Worm (Caenorhabditis elegans) whole organism, late embryonic: ENCODE data around the gene T24A6.17.

Experiments
- C38D4.7 ChIP-seq: fragments of 200-800 bp; sonication (Bioruptor generic); optimal IDR thresholded peaks from 2 replicates; lab custom pipeline; 2018; ENCODE audit warnings: mild to moderate bottlenecking, missing genetic modification characterization, moderate library complexity, missing compliant biosample characterization
- F13H6.1 ChIP-seq: sonication (generic microtip); optimal IDR thresholded peaks from 2 replicates; lab custom pipeline; 2016; ENCODE audit warnings: missing genetic modification characterization, missing compliant biosample characterization
- K02D7.2 ChIP-seq: sonication (generic microtip); optimal IDR thresholded peaks from 2 replicates; lab custom pipeline; 2017; ENCODE audit warnings: mild to moderate bottlenecking, missing genetic modification characterization, missing compliant biosample characterization
- K09A11.1 ChIP-seq: sonication (generic microtip); optimal IDR thresholded peaks from 2 replicates; lab custom pipeline; 2017; ENCODE audit warnings: antibody characterized with exemption, mild to moderate bottlenecking, missing genetic modification characterization, missing compliant biosample characterization; ENCODE audit not compliant: insufficient read depth
- T23F11.4 ChIP-seq: fragments of 200-800 bp; sonication (Bioruptor generic); optimal IDR thresholded peaks from 2 replicates; lab custom pipeline; 2018; ENCODE audit warnings: mild to moderate bottlenecking, missing genetic modification characterization, missing compliant biosample characterization
- Y22D7AL.16 ChIP-seq: sonication (generic microtip); optimal IDR thresholded peaks from 2 replicates; lab custom pipeline; 2016; ENCODE audit warnings: missing genetic modification characterization, missing compliant biosample characterization
- ama-1 ChIP-seq: fragments of 150-350 bp; optimal IDR thresholded peaks from 2 replicates; lab custom pipeline; 2014
- ceh-18 ChIP-seq: sonication (generic microtip); optimal IDR thresholded peaks from 2 replicates; lab custom pipeline; 2016; ENCODE audit warnings: missing genetic modification characterization, missing compliant biosample characterization
- ceh-2 ChIP-seq: sonication (generic microtip); optimal IDR thresholded peaks from 2 replicates; lab custom pipeline; 2016; ENCODE audit warnings: missing genotype, missing genetic modification characterization, missing compliant biosample characterization
- ceh-22 ChIP-seq: sonication (generic microtip); optimal IDR thresholded peaks from 2 replicates; lab custom pipeline; 2017; ENCODE audit warnings: missing biosample characterization, missing genetic modification characterization
- ceh-24 ChIP-seq: sonication (generic microtip); optimal IDR thresholded peaks from 2 replicates; lab custom pipeline; 2016; ENCODE audit warnings: mild to moderate bottlenecking, missing genetic modification characterization, missing compliant biosample characterization
- ceh-31 ChIP-seq: sonication (generic microtip); optimal IDR thresholded peaks from 2 replicates; lab custom pipeline; 2016; ENCODE audit warnings: missing genetic modification characterization, missing compliant biosample characterization
- ceh-45 ChIP-seq: fragments of 200-800 bp; sonication (Bioruptor generic); IDR thresholded peaks from 2 replicates; pipeline ENCODE4 v1.3.6; 2022; ENCODE audit warnings: missing genetic modification reagents, missing genetic modification characterization, missing compliant biosample characterization
- ceh-48 ChIP-seq: sonication (generic microtip); optimal IDR thresholded peaks from 2 replicates; lab custom pipeline; 2016; ENCODE audit warnings: missing genetic modification characterization, inconsistent platforms, missing compliant biosample characterization
- ceh-6 ChIP-seq: fragments of 200-800 bp; sonication (Bioruptor generic); optimal IDR thresholded peaks from 2 replicates; lab custom pipeline; 2018; ENCODE audit warnings: mild to moderate bottlenecking, missing genetic modification characterization, missing compliant biosample characterization
- ceh-9 ChIP-seq: sonication (generic microtip); optimal IDR thresholded peaks from 2 replicates; lab custom pipeline; 2016; ENCODE audit warnings: mild to moderate bottlenecking, missing genetic modification characterization, inconsistent platforms, missing compliant biosample characterization
- che-1 ChIP-seq: sonication (generic microtip); optimal IDR thresholded peaks from 2 replicates; lab custom pipeline; 2016; ENCODE audit warnings: mild to moderate bottlenecking, missing genetic modification characterization, missing compliant biosample characterization
- dve-1 ChIP-seq: sonication (generic microtip); optimal IDR thresholded peaks from 2 replicates; lab custom pipeline; 2017; ENCODE audit warnings: antibody characterized with exemption, mild to moderate bottlenecking, missing genetic modification characterization, missing compliant biosample characterization
- ets-4 ChIP-seq: sonication (generic microtip); optimal IDR thresholded peaks from 2 replicates; lab custom pipeline; 2016; ENCODE audit warnings: missing genetic modification characterization, missing compliant biosample characterization
- eyg-1 ChIP-seq: sonication (generic microtip); optimal IDR thresholded peaks from 2 replicates; lab custom pipeline; 2016; ENCODE audit warnings: missing genotype, missing genetic modification characterization, missing compliant biosample characterization
- fax-1 ChIP-seq: sonication (generic microtip); optimal IDR thresholded peaks from 2 replicates; lab custom pipeline; 2016; ENCODE audit warnings: missing genotype, missing genetic modification characterization, missing compliant biosample characterization
- fkh-10 ChIP-seq: fragments of 150-350 bp; optimal IDR thresholded peaks from 2 replicates; lab custom pipeline; 2014; ENCODE audit warnings: missing biosample characterization, missing genetic modification reagents, missing genetic modification characterization
- fkh-6 ChIP-seq: sonication (generic microtip); optimal IDR thresholded peaks from 2 replicates; lab custom pipeline; 2016; ENCODE audit warnings: missing genetic modification characterization, missing compliant biosample characterization
- gmeb-2 ChIP-seq: sonication (generic microtip); optimal IDR thresholded peaks from 2 replicates; lab custom pipeline; 2016; ENCODE audit warnings: missing genetic modification characterization, inconsistent platforms, missing compliant biosample characterization
- hlh-13 ChIP-seq: fragments of 200-800 bp; sonication (Bioruptor generic); optimal IDR thresholded peaks from 2 replicates; lab custom pipeline; 2018; ENCODE audit warnings: mild to moderate bottlenecking, missing genetic modification characterization, missing compliant biosample characterization
- hlh-15 ChIP-seq: sonication (generic microtip); optimal IDR thresholded peaks from 2 replicates; lab custom pipeline; 2016; ENCODE audit warnings: missing genetic modification characterization, missing compliant biosample characterization
- hlh-30 ChIP-seq: sonication (generic microtip); optimal IDR thresholded peaks from 2 replicates; lab custom pipeline; 2017; ENCODE audit warnings: antibody characterized with exemption, missing genetic modification characterization, missing compliant biosample characterization; ENCODE audit not compliant: insufficient read depth
- hlh-8 ChIP-seq: sonication (generic microtip); optimal IDR thresholded peaks from 2 replicates; lab custom pipeline; 2016; ENCODE audit warnings: missing genotype, missing genetic modification characterization, missing compliant biosample characterization
- lim-6 ChIP-seq: sonication (generic microtip); optimal IDR thresholded peaks from 2 replicates; lab custom pipeline; 2016; ENCODE audit warnings: missing genetic modification characterization, missing compliant biosample characterization
- lin-11 ChIP-seq: fragments of 200-800 bp; sonication (Bioruptor generic); optimal IDR thresholded peaks from 2 replicates; lab custom pipeline; 2018; ENCODE audit warnings: mild to moderate bottlenecking, missing genetic modification characterization, missing compliant biosample characterization
- nfya-1 ChIP-seq: sonication (generic microtip); optimal IDR thresholded peaks from 2 replicates; lab custom pipeline; 2017; ENCODE audit warnings: missing genetic modification characterization, mild to moderate bottlenecking, missing compliant biosample characterization, antibody characterized with exemption, moderate library complexity
- nhr-232 ChIP-seq: sonication (generic microtip); optimal IDR thresholded peaks from 2 replicates; lab custom pipeline; 2016; ENCODE audit warnings: missing genetic modification characterization, missing compliant biosample characterization
- npax-4 ChIP-seq: sonication (generic microtip); optimal IDR thresholded peaks from 2 replicates; lab custom pipeline; 2016; ENCODE audit warnings: missing genetic modification characterization, missing compliant biosample characterization
- odd-2 ChIP-seq: sonication (generic microtip); optimal IDR thresholded peaks from 2 replicates; lab custom pipeline; 2017; ENCODE audit warnings: antibody characterized with exemption, mild to moderate bottlenecking, missing genetic modification characterization, missing compliant biosample characterization
- pag-3 ChIP-seq: sonication (generic microtip); optimal IDR thresholded peaks from 2 replicates; lab custom pipeline; 2016; ENCODE audit warnings: missing compliant biosample characterization, missing genetic modification characterization, borderline replicate concordance
- pax-1 ChIP-seq: fragments of 150-350 bp; optimal IDR thresholded peaks from 2 replicates; lab custom pipeline; 2014; ENCODE audit warnings: missing biosample characterization, missing genetic modification characterization
- pha-2 ChIP-seq: sonication (generic microtip); optimal IDR thresholded peaks from 2 replicates; lab custom pipeline; 2017; ENCODE audit warnings: mild to moderate bottlenecking, missing genetic modification characterization, missing compliant biosample characterization
- pha-4 ChIP-seq: fragments of 150-350 bp; optimal IDR thresholded peaks from 2 replicates; lab custom pipeline; 2018; ENCODE audit warnings: missing biosample characterization, missing genetic modification reagents, missing genetic modification characterization
- pqm-1 ChIP-seq: sonication (generic microtip); optimal IDR thresholded peaks from 2 replicates; lab custom pipeline; 2016; ENCODE audit warnings: missing genetic modification characterization, missing compliant biosample characterization
- pros-1 ChIP-seq: fragments of 150-350 bp; optimal IDR thresholded peaks from 2 replicates; lab custom pipeline; 2014; ENCODE audit warnings: missing biosample characterization, missing genetic modification reagents, missing genetic modification characterization
- ref-2 ChIP-seq: sonication (generic microtip); optimal IDR thresholded peaks from 2 replicates; lab custom pipeline; 2016; ENCODE audit warnings: missing genetic modification characterization, missing compliant biosample characterization
- rnt-1 ChIP-seq: sonication (generic microtip); optimal IDR thresholded peaks from 2 replicates; lab custom pipeline; 2016; ENCODE audit warnings: missing genetic modification characterization, missing compliant biosample characterization
- sdc-2 ChIP-seq: sonication (generic microtip); optimal IDR thresholded peaks from 2 replicates; lab custom pipeline; 2016; ENCODE audit warnings: missing genotype, missing genetic modification characterization, missing compliant biosample characterization
- sox-2 ChIP-seq: fragments of 200-800 bp; sonication (Bioruptor generic); IDR thresholded peaks from 2 replicates; pipeline ENCODE4 v1.3.6; 2022; ENCODE audit warnings: missing genetic modification reagents, missing genetic modification characterization, missing compliant biosample characterization
- sox-4 ChIP-seq: sonication (generic microtip); optimal IDR thresholded peaks from 2 replicates; lab custom pipeline; 2017; ENCODE audit warnings: mild to moderate bottlenecking, missing genetic modification characterization, inconsistent platforms, missing compliant biosample characterization
- syd-9 ChIP-seq: sonication (generic microtip); optimal IDR thresholded peaks from 2 replicates; lab custom pipeline; 2016; ENCODE audit warnings: mild to moderate bottlenecking, missing genetic modification characterization, moderate library complexity, missing compliant biosample characterization
- tbx-2 ChIP-seq: sonication (generic microtip); optimal IDR thresholded peaks from 2 replicates; lab custom pipeline; 2016; ENCODE audit warnings: missing genetic modification characterization, missing compliant biosample characterization
- tbx-7 ChIP-seq: sonication (generic microtip); optimal IDR thresholded peaks from 2 replicates; lab custom pipeline; 2016; ENCODE audit warnings: missing genotype, missing genetic modification characterization, missing compliant biosample characterization
- ttx-3 ChIP-seq: sonication (generic microtip); optimal IDR thresholded peaks from 2 replicates; lab custom pipeline; 2016; ENCODE audit warnings: missing genetic modification reagents, missing genetic modification characterization, missing compliant biosample characterization
- unc-42 ChIP-seq: sonication (generic microtip); optimal IDR thresholded peaks from 2 replicates; lab custom pipeline; 2016; ENCODE audit warnings: missing genotype, missing genetic modification characterization, missing compliant biosample characterization
- unc-86 ChIP-seq: sonication (generic microtip); optimal IDR thresholded peaks from 2 replicates; lab custom pipeline; 2016; ENCODE audit warnings: missing genetic modification characterization, missing compliant biosample characterization
- zip-5 ChIP-seq: sonication (generic microtip); optimal IDR thresholded peaks from 2 replicates; lab custom pipeline; 2016; ENCODE audit warnings: missing genetic modification characterization, missing compliant biosample characterization

The T24A6.17 gene

ce11 chrV:3588223-3588622, 24.0 kb upstream of the T24A6.17 start:
- TF ChIP-seq pha-4 (no peak), ets-4 (tag; lab: Kevin White, UChicago) (no peak), lim-6 (tag; lab: Kevin White, UChicago) (no peak), nhr-232 (no peak), sox-2 (GFP tag; lab: Robert Waterston, UW) (no peak), nfya-1 (tag; lab: Kevin White, UChicago) (no peak), ceh-2 (no peak), ceh-22 (no peak), ref-2 (no peak), hlh-13 (GFP tag; lab: Kevin White, UChicago) (no peak)

ce11 chrV:3587633-3588032, 23.4 kb upstream of the T24A6.17 start:
- TF ChIP-seq sdc-2 (tag; lab: Kevin White, UChicago) = peak; percentile 19
- TF ChIP-seq lim-6 (tag; lab: Kevin White, UChicago) = no peak
- TF ChIP-seq fkh-10 = no peak
- TF ChIP-seq dve-1 (tag; lab: Kevin White, UChicago) = no peak
- peak; percentile 54 for TF ChIP-seq K09A11.1 (tag; lab: Kevin White, UChicago)
- peak; percentile 16 for TF ChIP-seq zip-5 (tag; lab: Kevin White, UChicago)
- peak; percentile 34 for TF ChIP-seq ceh-48 (tag; lab: Kevin White, UChicago)
- TF ChIP-seq F13H6.1 (tag; lab: Kevin White, UChicago) = peak; percentile 46
- peak; percentile 74 for TF ChIP-seq tbx-2 (tag; lab: Kevin White, UChicago)
- TF ChIP-seq ceh-22 = no peak
- peak; percentile 0 for TF ChIP-seq ceh-24
- no peak for TF ChIP-seq Y22D7AL.16 (tag; lab: Kevin White, UChicago)
- peak; percentile 24 for TF ChIP-seq nfya-1 (tag; lab: Kevin White, UChicago)
- TF ChIP-seq lin-11 = peak; percentile 50
- TF ChIP-seq hlh-8 = no peak
- no peak for TF ChIP-seq unc-42 (tag; lab: Kevin White, UChicago)
- TF ChIP-seq C38D4.7 (GFP tag; lab: Kevin White, UChicago) = peak; percentile 54
- TF ChIP-seq fkh-6 = peak; percentile 33
- TF ChIP-seq che-1 (tag; lab: Kevin White, UChicago) = peak; percentile 70
- no peak for TF ChIP-seq T23F11.4 (GFP tag; lab: Kevin White, UChicago)
- no peak for TF ChIP-seq syd-9
- peak; percentile 56 for TF ChIP-seq nhr-232
- no peak for TF ChIP-seq rnt-1 (tag; lab: Kevin White, UChicago)
- TF ChIP-seq odd-2 (tag; lab: Kevin White, UChicago) = peak; percentile 66
- no peak for TF ChIP-seq pax-1 (tag; lab: Kevin White, UChicago)
- peak; percentile 40 for TF ChIP-seq gmeb-2 (tag; lab: Kevin White, UChicago)
- TF ChIP-seq hlh-15 (tag; lab: Kevin White, UChicago) = peak; percentile 31
- TF ChIP-seq sox-4 (tag; lab: Kevin White, UChicago) = peak; percentile 73
- peak; percentile 11 for TF ChIP-seq unc-86 (tag; lab: Kevin White, UChicago)
- no peak for TF ChIP-seq eyg-1 (tag; lab: Kevin White, UChicago)
- TF ChIP-seq ceh-45 (GFP tag; lab: Robert Waterston, UW) = no peak
- TF ChIP-seq npax-4 (tag; lab: Kevin White, UChicago) = peak; percentile 27
- peak; percentile 20 for TF ChIP-seq fax-1
- no peak for TF ChIP-seq ceh-9 (tag; lab: Kevin White, UChicago)
- no peak; the same call in 1 of the 2 replicates for TF ChIP-seq sox-2 (GFP tag; lab: Robert Waterston, UW)
- TF ChIP-seq ceh-31 = peak; percentile 62
- peak; percentile 80 for TF ChIP-seq pha-2 (tag; lab: Kevin White, UChicago)
- TF ChIP-seq ama-1 (lab: Kevin White, UChicago) = no peak
- TF ChIP-seq ceh-18 (tag; lab: Kevin White, UChicago) = peak; percentile 19
- TF ChIP-seq ceh-6 (GFP tag; lab: Kevin White, UChicago) = peak; percentile 39
- TF ChIP-seq pros-1 (tag; lab: Kevin White, UChicago) = no peak
- peak; percentile 18 for TF ChIP-seq K02D7.2 (tag; lab: Kevin White, UChicago)
- peak; percentile 64 for TF ChIP-seq ttx-3
- TF ChIP-seq tbx-7 (tag; lab: Kevin White, UChicago) = no peak
- no peak for TF ChIP-seq pha-4
- no peak for TF ChIP-seq pqm-1
- TF ChIP-seq hlh-30 (tag; lab: Kevin White, UChicago) = no peak
- no peak for TF ChIP-seq pag-3 (tag; lab: Kevin White, UChicago)
